Fruit fly (Drosophila melanogaster): ENCODE measurements around the gene Ir94e.
A peak's percentile ranks its signal among the peaks of the same experiment; 100 is the strongest.

Gene Ir94e

dm6 chr3R:23445249-23445916 lies 40.1 kb downstream of the Ir94e start (continued):
- TF ChIP-seq cas (GFP tag; IDR thresholded peaks at IDR 0.05) = no peak
- no peak for TF ChIP-seq pum (GFP tag; optimal IDR thresholded peaks at IDR 0.05)
- TF ChIP-seq schlank (tag; optimal IDR thresholded peaks at IDR 0.05) = no peak
- TF ChIP-seq CG11695 (GFP tag; IDR thresholded peaks at IDR 0.05) = no peak
- peak; percentile 25 for TF ChIP-seq CG2678 (tag; optimal IDR thresholded peaks at IDR 0.05)
- TF ChIP-seq CG7963 (GFP tag; IDR thresholded peaks at IDR 0.05; ENCODE audit: partially characterized antibody) = no peak
- TF ChIP-seq CG6254 (GFP tag; optimal IDR thresholded peaks at IDR 0.05) = no peak
- no peak for TF ChIP-seq amos (GFP tag; IDR thresholded peaks at IDR 0.05; ENCODE audit: partially characterized antibody)
- peak; percentile 2 for TF ChIP-seq CG17385 (GFP tag; optimal IDR thresholded peaks at IDR 0.05)
- TF ChIP-seq CG2889 (GFP tag; IDR thresholded peaks at IDR 0.05) = no peak
- TF ChIP-seq dpn (GFP tag; optimal IDR thresholded peaks at IDR 0.05) = no peak
- no peak for TF ChIP-seq CG8290 (GFP tag; optimal IDR thresholded peaks at IDR 0.05)
- peak in 1 of 2 experiments; percentile 64 for TF ChIP-seq CG8290 (tag; optimal IDR thresholded peaks at IDR 0.05)
- no peak for TF ChIP-seq dati (GFP tag; IDR thresholded peaks at IDR 0.05)
- no peak for TF ChIP-seq CG5953 (GFP tag; IDR thresholded peaks at IDR 0.05)
- no peak for TF ChIP-seq CG4404 (GFP tag; IDR thresholded peaks at IDR 0.05)
- no peak for TF ChIP-seq Mes4 (GFP tag; optimal IDR thresholded peaks at IDR 0.05)
- no peak for TF ChIP-seq jing (GFP tag; optimal IDR thresholded peaks at IDR 0.05)
- TF ChIP-seq CG3847 (GFP tag; IDR thresholded peaks at IDR 0.05) = no peak
- TF ChIP-seq wdn (GFP tag; IDR thresholded peaks at IDR 0.05) = no peak
- peak; percentile 36 for TF ChIP-seq CG15696 (tag; optimal IDR thresholded peaks at IDR 0.05)
- TF ChIP-seq tx (GFP tag; optimal IDR thresholded peaks at IDR 0.05) = no peak
- TF ChIP-seq az2 (GFP tag; optimal IDR thresholded peaks at IDR 0.05) = no peak
- no peak for TF ChIP-seq CG4820 (GFP tag; optimal IDR thresholded peaks at IDR 0.05)
- no peak for TF ChIP-seq CG9609 (GFP tag; optimal IDR thresholded peaks at IDR 0.05)
- TF ChIP-seq CG10431 (GFP tag; optimal IDR thresholded peaks at IDR 0.05) = peak; percentile 1
- TF ChIP-seq so (GFP tag; IDR thresholded peaks at IDR 0.05) = peak; percentile 54; the same call in 1 of the 3 replicates
- TF ChIP-seq CG16863 (GFP tag; optimal IDR thresholded peaks at IDR 0.05) = peak; percentile 15
- TF ChIP-seq Dip2 (GFP tag; IDR thresholded peaks at IDR 0.05) = no peak
- TF ChIP-seq bigmax (GFP tag; optimal IDR thresholded peaks at IDR 0.05) = no peak
- TF ChIP-seq vfl (GFP tag; optimal IDR thresholded peaks at IDR 0.05) = no peak
- peak; percentile 29 for TF ChIP-seq CG10543 (GFP tag; optimal IDR thresholded peaks at IDR 0.05)
- peak; percentile 7; the same call in 1 of the 3 replicates for TF ChIP-seq CG11093 (GFP tag; IDR thresholded peaks at IDR 0.05)
- TF ChIP-seq nom (GFP tag; optimal IDR thresholded peaks at IDR 0.05) = no peak
- TF ChIP-seq CG8765 (GFP tag; IDR thresholded peaks at IDR 0.05) = no peak
- no peak for TF ChIP-seq sob (GFP tag; IDR thresholded peaks at IDR 0.05)
- no peak for TF ChIP-seq NC2β (GFP tag; optimal IDR thresholded peaks at IDR 0.05)
- TF ChIP-seq ERR (GFP tag; optimal IDR thresholded peaks at IDR 0.05) = no peak
- TF ChIP-seq Hr78 (GFP tag; optimal IDR thresholded peaks at IDR 0.05) = no peak
- TF ChIP-seq unc-4 (GFP tag; IDR thresholded peaks at IDR 0.05; ENCODE audit: partially characterized antibody) = no peak
- TF ChIP-seq kni (GFP tag; optimal IDR thresholded peaks at IDR 0.05) = peak; percentile 31
- peak; percentile 56 for TF ChIP-seq Xrp1 (GFP tag; IDR thresholded peaks at IDR 0.05)
- peak; percentile 6 for TF ChIP-seq dmrt11E (tag; optimal IDR thresholded peaks at IDR 0.05)
- no peak for TF ChIP-seq CoRest (tag; optimal IDR thresholded peaks at IDR 0.05)
- TF ChIP-seq CG2199 (GFP tag; IDR thresholded peaks at IDR 0.05) = no peak
- no peak for TF ChIP-seq sens-2 (GFP tag; IDR thresholded peaks at IDR 0.05)
- no peak for TF ChIP-seq gcm (GFP tag; optimal IDR thresholded peaks at IDR 0.05)
- TF ChIP-seq sr (GFP tag; IDR thresholded peaks at IDR 0.05) = peak; percentile 49; the same call in 1 of the 3 replicates
- TF ChIP-seq emc (GFP tag; optimal IDR thresholded peaks at IDR 0.05) = no peak
- TF ChIP-seq CG9727 (GFP tag; optimal IDR thresholded peaks at IDR 0.05) = peak; percentile 11
- peak; percentile 28 for TF ChIP-seq CG12071 (GFP tag; optimal IDR thresholded peaks at IDR 0.05)

Measured in whole organism, embryonic.